Fruit fly (Drosophila melanogaster): ENCODE results near the gene Nup205.

Nup205 gene

dm6 chrX:19851989-19852307 lies at the start of gene Nup205, which contains the start of gene pico (continued):
- TF ChIP-seq CG9609 (GFP tag; optimal IDR thresholded peaks at IDR 0.05): peak; percentile 47
- TF ChIP-seq CG9932 (GFP tag; IDR thresholded peaks at IDR 0.05): peak; percentile 54
- no peak for TF ChIP-seq Nf-YA (GFP tag; IDR thresholded peaks at IDR 0.05)
- TF ChIP-seq Lim3 (GFP tag; IDR thresholded peaks at IDR 0.05): no peak
- TF ChIP-seq inv (GFP tag; IDR thresholded peaks at IDR 0.05; ENCODE audit: partially characterized antibody): peak; percentile 54; the same call in 1 of the 2 replicates
- 0 out of 2 replicates have a peak, but pooled peaks have one; percentile 37 for TF ChIP-seq ara (GFP tag; IDR thresholded peaks at IDR 0.05)
- peak; percentile 87 for TF ChIP-seq CG33213 (GFP tag; optimal IDR thresholded peaks at IDR 0.05)
- peak; percentile 6 for TF ChIP-seq CG12236 (GFP tag; optimal IDR thresholded peaks at IDR 0.05)
- no peak for TF ChIP-seq Poxn (GFP tag; IDR thresholded peaks at IDR 0.05)
- peak; percentile 5 for TF ChIP-seq CG18011 (GFP tag; optimal IDR thresholded peaks at IDR 0.05)
- peak; percentile 94 for TF ChIP-seq CG15514 (GFP tag; optimal IDR thresholded peaks at IDR 0.05)
- TF ChIP-seq Camta (GFP tag; optimal IDR thresholded peaks at IDR 0.05): peak; percentile 20
- TF ChIP-seq CG2129 (GFP tag; IDR thresholded peaks at IDR 0.05; ENCODE audit: partially characterized antibody): peak; percentile 15; the same call in 1 of the 2 replicates
- TF ChIP-seq caup (GFP tag; optimal IDR thresholded peaks at IDR 0.05; ENCODE audit: severe bottlenecking): no peak
- no peak for TF ChIP-seq Fer2 (tag; optimal IDR thresholded peaks at IDR 0.05)
- TF ChIP-seq CG14860 (GFP tag; IDR thresholded peaks at IDR 0.05; ENCODE audit: partially characterized antibody): peak; percentile 55; the same call in 1 of the 3 replicates
- peak; percentile 95 for TF ChIP-seq Med (GFP tag)
- peak; percentile 75 for TF ChIP-seq HLH4C (GFP tag; IDR thresholded peaks at IDR 0.05; ENCODE audit: partially characterized antibody)
- peak; percentile 58 for TF ChIP-seq nmo (GFP tag; optimal IDR thresholded peaks at IDR 0.05)
- no peak for TF ChIP-seq ranshi (GFP tag; IDR thresholded peaks at IDR 0.05)
- peak; percentile 88 for TF ChIP-seq CG42726 (GFP tag; IDR thresholded peaks at IDR 0.05; ENCODE audit: partially characterized antibody)
- TF ChIP-seq Bdp1 (GFP tag; optimal IDR thresholded peaks at IDR 0.05): peak; percentile 28
- no peak for TF ChIP-seq usp (GFP tag; optimal IDR thresholded peaks at IDR 0.05)
- no peak for TF ChIP-seq CG17361 (GFP tag; IDR thresholded peaks at IDR 0.05)
- TF ChIP-seq corto (GFP tag; optimal IDR thresholded peaks at IDR 0.05): no peak
- no peak for TF ChIP-seq Kr (GFP tag; optimal IDR thresholded peaks at IDR 0.05)
- no peak for TF ChIP-seq CG7745 (tag; optimal IDR thresholded peaks at IDR 0.05)
- TF ChIP-seq vfl (GFP tag; optimal IDR thresholded peaks at IDR 0.05): no peak
- TF ChIP-seq CG18599 (GFP tag; optimal IDR thresholded peaks at IDR 0.05): peak; percentile 53
- no peak for TF ChIP-seq CG15601 (tag; optimal IDR thresholded peaks at IDR 0.05)
- TF ChIP-seq E2f2 (GFP tag; IDR thresholded peaks at IDR 0.05): peak; percentile 77
- no peak for TF ChIP-seq CG1647 (GFP tag; optimal IDR thresholded peaks at IDR 0.05)
- peak in 1 of 2 experiments; percentile 48 for TF ChIP-seq dpn (GFP tag; optimal IDR thresholded peaks at IDR 0.05)
- no peak for TF ChIP-seq CG15011 (GFP tag; optimal IDR thresholded peaks at IDR 0.05)
- peak; percentile 96 for TF ChIP-seq Lhr (GFP tag; optimal IDR thresholded peaks at IDR 0.05)
- TF ChIP-seq Blimp-1 (GFP tag; optimal IDR thresholded peaks at IDR 0.05): no peak
- peak; percentile 72; the same call in 1 of the 2 replicates for TF ChIP-seq ato (GFP tag; IDR thresholded peaks at IDR 0.05; ENCODE audit: partially characterized antibody)
- TF ChIP-seq onecut (GFP tag; IDR thresholded peaks at IDR 0.05): peak; percentile 78
- peak; percentile 22 for TF ChIP-seq Hr3 (GFP tag; optimal IDR thresholded peaks at IDR 0.05)
- peak; percentile 75 for TF ChIP-seq CG7963 (GFP tag; IDR thresholded peaks at IDR 0.05; ENCODE audit: partially characterized antibody)
- TF ChIP-seq ken (GFP tag; IDR thresholded peaks at IDR 0.05): no peak
- peak; percentile 40 for TF ChIP-seq eyg (GFP tag; optimal IDR thresholded peaks at IDR 0.05)
- TF ChIP-seq aop (GFP tag; IDR thresholded peaks at IDR 0.05): no peak
- no peak for TF ChIP-seq Usf (GFP tag; optimal IDR thresholded peaks at IDR 0.05)
- TF ChIP-seq pfk (GFP tag; optimal IDR thresholded peaks at IDR 0.05): no peak
- TF ChIP-seq cg (GFP tag; optimal IDR thresholded peaks at IDR 0.05): no peak
- TF ChIP-seq CG10543 (GFP tag; optimal IDR thresholded peaks at IDR 0.05): peak; percentile 44
- peak; percentile 48 for TF ChIP-seq ewg (GFP tag; optimal IDR thresholded peaks at IDR 0.05)
- peak; percentile 21 for TF ChIP-seq Abd-B (GFP tag; optimal IDR thresholded peaks at IDR 0.05)
- TF ChIP-seq Mes4 (GFP tag; optimal IDR thresholded peaks at IDR 0.05): peak; percentile 26

Measured in whole organism, embryonic.